Worm (Caenorhabditis elegans): ENCODE measurements around the gene dhs-9.

DNA sequence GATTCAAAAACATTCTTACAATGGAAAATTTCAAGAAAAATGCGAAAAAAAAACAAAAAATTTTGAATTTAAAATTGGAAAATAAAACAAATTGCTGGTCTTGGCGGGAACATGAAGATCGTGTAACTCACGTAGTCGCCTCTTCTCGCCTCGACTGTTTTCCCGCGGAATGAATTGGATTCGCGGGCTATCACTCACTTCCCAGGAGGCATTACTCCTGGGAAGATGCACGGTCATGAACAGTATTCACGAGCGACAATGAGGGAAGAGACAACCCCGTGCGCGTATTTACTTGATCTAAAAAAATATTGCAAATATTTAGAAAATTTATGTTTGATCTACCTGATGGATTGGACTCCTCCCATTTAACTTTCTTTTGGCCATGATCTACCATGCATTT is 38.5 kb upstream of the dhs-9 start:
- TF ChIP-seq klf-2 (GFP tag; conservative IDR thresholded peaks at IDR 0.05) (no peak), med-1 (GFP tag; optimal IDR thresholded peaks at IDR 0.05; ENCODE audit: insufficient read depth) (no peak), ztf-23 (GFP tag; IDR thresholded peaks at IDR 0.05) (no peak), cog-1 (tag; optimal IDR thresholded peaks at IDR 0.05) (no peak), flt-1 (GFP tag; IDR thresholded peaks at IDR 0.05) (no peak), tab-1 (GFP tag; IDR thresholded peaks at IDR 0.05) (no peak), T22C8.4 (GFP tag; IDR thresholded peaks at IDR 0.05) (no peak), ztf-29 (GFP tag; IDR thresholded peaks at IDR 0.05) (no peak), ref-1 (GFP tag; conservative IDR thresholded peaks at IDR 0.05) (no peak)
